Worm (Caenorhabditis elegans): Measurements from ENCODE around the gene rbr-2.

- TF ChIP-seq lin-39 (tag; optimal IDR thresholded peaks at IDR 0.05) (no peak), nhr-77 (tag; optimal IDR thresholded peaks at IDR 0.05) (no peak), egl-27 (tag; optimal IDR thresholded peaks at IDR 0.05) (no peak), nhr-6 (tag; optimal IDR thresholded peaks at IDR 0.05) (no peak), lin-15B (tag; optimal IDR thresholded peaks at IDR 0.05) (no peak), attf-4 (tag; optimal IDR thresholded peaks at IDR 0.05) (no peak), dmd-9 (GFP tag; IDR thresholded peaks at IDR 0.05) (no peak), fos-1 (tag; optimal IDR thresholded peaks at IDR 0.05) (no peak), zag-1 (tag; optimal IDR thresholded peaks at IDR 0.05) (no peak)
Observed at ce11 chrIV:10966359-10966758, 46.5 kb downstream of the rbr-2 start, which contains the start of the genes aqp-3 and Y69E1A.8.

Data from whole organism, L4 larva.